Worm (Caenorhabditis elegans) whole organism, L2 larva: ENCODE results near the gene stn-2.

Experiments used
- ama-1 ChIP-seq: fragments of 150-350 bp; optimal IDR thresholded peaks from 2 replicates; lab custom pipeline; 2018; ENCODE audit warnings: inconsistent platforms
- ceh-16 ChIP-seq: fragments of 150-350 bp; optimal IDR thresholded peaks from 2 replicates; lab custom pipeline; 2014; ENCODE audit warnings: missing biosample characterization, missing genetic modification characterization
- egl-27 ChIP-seq: sonication (generic microtip); optimal IDR thresholded peaks from 3 replicates; lab custom pipeline; 2017; ENCODE audit warnings: missing biosample characterization, missing genetic modification reagents, missing genetic modification characterization
- mab-5 ChIP-seq: fragments of 150-350 bp; optimal IDR thresholded peaks from 2 replicates; lab custom pipeline; 2014; ENCODE audit warnings: missing biosample characterization, missing genetic modification characterization
- nhr-21 ChIP-seq: fragments of 150-350 bp; optimal IDR thresholded peaks from 2 replicates; lab custom pipeline; 2014; ENCODE audit warnings: missing biosample characterization, missing genetic modification characterization
- skn-1 ChIP-seq: sonication (generic microtip); optimal IDR thresholded peaks from 2 replicates; lab custom pipeline; 2017; ENCODE audit warnings: missing biosample characterization, missing genetic modification characterization
- snpc-4 ChIP-seq: fragments of 150-350 bp; optimal IDR thresholded peaks from 2 replicates; lab custom pipeline; 2014; ENCODE audit warnings: missing biosample characterization, missing genetic modification characterization
- zag-1 ChIP-seq: fragments of 150-350 bp; optimal IDR thresholded peaks from 2 replicates; lab custom pipeline; 2014; ENCODE audit warnings: missing biosample characterization, missing genetic modification characterization

DNA sequence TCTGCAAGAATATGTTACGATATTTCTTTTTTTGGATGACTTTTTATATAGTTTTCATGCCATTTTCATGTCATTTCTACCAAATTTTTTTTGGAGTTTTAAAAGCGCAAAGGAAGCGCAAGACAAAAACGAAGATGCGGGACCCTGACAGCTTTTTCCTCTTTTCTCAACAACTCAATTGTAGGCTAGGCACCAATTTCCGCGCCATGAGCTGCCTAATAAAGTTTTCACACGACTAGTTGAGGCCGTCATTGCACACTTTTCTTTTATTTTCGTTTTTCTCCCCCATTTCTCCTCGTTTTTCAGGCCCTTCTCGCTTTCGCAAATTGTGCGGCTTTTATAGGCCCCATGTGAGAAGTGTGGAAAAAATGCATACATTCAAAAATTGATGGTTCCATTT lies 584 bp downstream of the stn-2 start:
- TF ChIP-seq snpc-4 (tag; lab: Kevin White, UChicago) (no peak), zag-1 (tag; lab: Kevin White, UChicago) (no peak), skn-1 (tag; lab: Kevin White, UChicago) (no peak), nhr-21 (no peak), egl-27 (no peak), ama-1 (lab: Kevin White, UChicago) (no peak), mab-5 (tag; lab: Kevin White, UChicago) (no peak), ceh-16 (tag; lab: Kevin White, UChicago) (no peak)
